Fruit fly (Drosophila melanogaster) whole organism, embryonic: ENCODE results near the gene RhoGAP100F.
A peak's percentile ranks its signal among the peaks of the same experiment; 100 is the strongest.

Experiments used
- CG10321 ChIP-seq: fragments of 200-800 bp; sonication (Bioruptor generic); IDR thresholded peaks from 2 replicates; pipeline ENCODE4 v1.3.6; 2022; ENCODE audit warnings: missing biosample characterization, missing genetic modification characterization
- CG10431 ChIP-seq: fragments of 200-800 bp; sonication (Bioruptor generic); optimal IDR thresholded peaks from 3 replicates; lab custom pipeline; 2018; ENCODE audit warnings: missing biosample characterization, mild to moderate bottlenecking, missing genetic modification characterization
- CG10565 ChIP-seq: fragments of 200-800 bp; sonication (Bioruptor generic); optimal IDR thresholded peaks from 3 replicates; lab custom pipeline; 2016; ENCODE audit warnings: missing biosample characterization, mild to moderate bottlenecking, missing genetic modification characterization
- CG11398 ChIP-seq: fragments of 200-800 bp; sonication (Bioruptor generic); optimal IDR thresholded peaks from 2 replicates; lab custom pipeline; 2016; ENCODE audit warnings: missing biosample characterization, missing genetic modification characterization
- CG12219 ChIP-seq: fragments of 200-800 bp; sonication (Bioruptor generic); optimal IDR thresholded peaks from 3 replicates; lab custom pipeline; 2018; ENCODE audit warnings: missing biosample characterization, mild to moderate bottlenecking, missing genetic modification characterization
- CG1602 ChIP-seq: fragments of 200-800 bp; sonication (Bioruptor generic); optimal IDR thresholded peaks from 3 replicates; lab custom pipeline; 2016; ENCODE audit warnings: missing biosample characterization, missing genetic modification characterization
- CG18619 ChIP-seq: fragments of 200-800 bp; sonication (Bioruptor generic); optimal IDR thresholded peaks from 3 replicates; lab custom pipeline; 2017; ENCODE audit warnings: missing biosample characterization, mild to moderate bottlenecking, missing genetic modification characterization
- CG2120 ChIP-seq: fragments of 200-800 bp; sonication (Bioruptor generic); optimal IDR thresholded peaks from 3 replicates; lab custom pipeline; 2016; ENCODE audit warnings: missing biosample characterization, missing genetic modification characterization
- CG2712 ChIP-seq: fragments of 200-800 bp; optimal IDR thresholded peaks from 3 replicates; lab custom pipeline; 2019; ENCODE audit warnings: missing biosample characterization, mild to moderate bottlenecking, missing genetic modification characterization, moderate library complexity
- CG2875 ChIP-seq: fragments of 200-800 bp; sonication (Bioruptor generic); optimal IDR thresholded peaks from 2 replicates; lab custom pipeline; 2017; ENCODE audit warnings: missing biosample characterization, mild to moderate bottlenecking, missing genetic modification characterization, missing genetic modification reagents
- CG31365 ChIP-seq: fragments of 200-800 bp; sonication (Bioruptor generic); optimal IDR thresholded peaks from 2 replicates; lab custom pipeline; 2018; ENCODE audit warnings: missing biosample characterization, mild to moderate bottlenecking, missing genetic modification characterization
- CG31441 ChIP-seq: fragments of 200-800 bp; sonication (Bioruptor generic); IDR thresholded peaks from 2 replicates; pipeline ENCODE4 v1.3.6; 2022; ENCODE audit warnings: missing biosample characterization, missing genetic modification characterization
- CG4328 ChIP-seq: fragments of 200-800 bp; sonication (Bioruptor generic); optimal IDR thresholded peaks from 3 replicates; lab custom pipeline; 2017; ENCODE audit warnings: missing biosample characterization, missing genetic modification reagents, missing genetic modification characterization
- CG4404 ChIP-seq: fragments of 200-800 bp; sonication (Bioruptor generic); IDR thresholded peaks from 2 replicates; pipeline ENCODE4 v1.3.6; 2022; ENCODE audit warnings: missing biosample characterization, missing genetic modification characterization
- CG4707 ChIP-seq: fragments of 200-800 bp; sonication (Bioruptor generic); optimal IDR thresholded peaks from 2 replicates; lab custom pipeline; 2018; ENCODE audit warnings: missing biosample characterization, mild to moderate bottlenecking, missing genetic modification characterization, moderate library complexity
- CG6654 ChIP-seq: fragments of 200-800 bp; sonication (Bioruptor generic); optimal IDR thresholded peaks from 2 replicates; lab custom pipeline; 2017; ENCODE audit warnings: missing biosample characterization, mild to moderate bottlenecking, missing genetic modification characterization
- CG7839 ChIP-seq: fragments of 200-800 bp; sonication (Bioruptor generic); optimal IDR thresholded peaks from 3 replicates; lab custom pipeline; 2018; ENCODE audit warnings: missing biosample characterization, mild to moderate bottlenecking, missing genetic modification characterization, moderate library complexity
- CG7928 ChIP-seq: fragments of 200-800 bp; sonication (Bioruptor generic); optimal IDR thresholded peaks from 2 replicates; lab custom pipeline; 2017; ENCODE audit warnings: missing biosample characterization, mild to moderate bottlenecking, missing genetic modification characterization
- CG8290 ChIP-seq, 3 experiments: fragments of 200-800 bp; sonication (Bioruptor generic); optimal IDR thresholded peaks; 2 replicates each; lab custom pipeline; 2016 to 2019; ENCODE audit warnings: missing biosample characterization in 3 of 3, missing genetic modification characterization in 3 of 3, mild to moderate bottlenecking in 2 of 3, moderate library complexity in 1 of 3
- CG8765 ChIP-seq: fragments of 200-800 bp; sonication (Bioruptor generic); IDR thresholded peaks from 2 replicates; pipeline ENCODE4 v1.3.6; 2022; ENCODE audit warnings: missing biosample characterization, missing genetic modification characterization
- CG8924 ChIP-seq: fragments of 200-800 bp; optimal IDR thresholded peaks from 3 replicates; lab custom pipeline; 2019; ENCODE audit warnings: missing biosample characterization, mild to moderate bottlenecking, missing genetic modification characterization, moderate library complexity
- CG9609 ChIP-seq: fragments of 200-800 bp; sonication (Bioruptor generic); optimal IDR thresholded peaks from 3 replicates; lab custom pipeline; 2016; ENCODE audit warnings: missing biosample characterization, missing genetic modification characterization
- CG9727 ChIP-seq: fragments of 200-800 bp; sonication (Bioruptor generic); optimal IDR thresholded peaks from 3 replicates; lab custom pipeline; 2017; ENCODE audit warnings: missing biosample characterization, mild to moderate bottlenecking, missing genetic modification characterization
- Dbx ChIP-seq: fragments of 200-800 bp; sonication (Bioruptor generic); IDR thresholded peaks from 3 replicates; pipeline ENCODE4 v1.3.6; 2022; ENCODE audit warnings: missing biosample characterization, missing genetic modification characterization
- Dip2 ChIP-seq: fragments of 200-800 bp; sonication (Bioruptor generic); IDR thresholded peaks from 2 replicates; pipeline ENCODE4 v1.3.6; 2022; ENCODE audit warnings: missing biosample characterization, missing genetic modification characterization
- HLH54F ChIP-seq: fragments of 200-800 bp; sonication (Bioruptor generic); optimal IDR thresholded peaks from 3 replicates; lab custom pipeline; 2016; ENCODE audit warnings: missing biosample characterization, missing genetic modification characterization
- Hr78 ChIP-seq, 2 experiments: fragments of 200-800 bp in 1 of 2; fragments of >200 bp in 1 of 2; sonication (Bioruptor generic) in 1 of 2; optimal IDR thresholded peaks; 2 replicates each; lab custom pipeline; 2017 to 2019; ENCODE audit warnings: missing biosample characterization in 2 of 2, missing genetic modification characterization in 2 of 2, mild to moderate bottlenecking in 1 of 2, moderate library complexity in 1 of 2
- Hsf ChIP-seq: fragments of 200-800 bp; sonication (Bioruptor generic); optimal IDR thresholded peaks from 3 replicates; lab custom pipeline; 2016; ENCODE audit warnings: missing biosample characterization, missing genetic modification characterization
- Kr ChIP-seq: fragments of 200-800 bp; sonication (Bioruptor generic); optimal IDR thresholded peaks from 2 replicates; lab custom pipeline; 2017; ENCODE audit warnings: missing biosample characterization, mild to moderate bottlenecking, missing genetic modification characterization
- MESR4 ChIP-seq: fragments of 200-800 bp; sonication (Bioruptor generic); optimal IDR thresholded peaks from 2 replicates; lab custom pipeline; 2018; ENCODE audit warnings: missing biosample characterization, mild to moderate bottlenecking, missing genetic modification characterization, moderate library complexity
- Opbp ChIP-seq: fragments of 200-800 bp; sonication (Bioruptor generic); IDR thresholded peaks from 3 replicates; pipeline ENCODE4 v1.3.6; 2022; ENCODE audit warnings: missing biosample characterization, missing genetic modification characterization; ENCODE audit not compliant: partially characterized antibody
- Six4 ChIP-seq: fragments of 200-800 bp; sonication (Bioruptor generic); optimal IDR thresholded peaks from 2 replicates; lab custom pipeline; 2016; ENCODE audit warnings: missing biosample characterization, missing genetic modification characterization
- Taf1 ChIP-seq: fragments of 200-800 bp; sonication (Bioruptor generic); IDR thresholded peaks from 2 replicates; pipeline ENCODE4 v1.3.6; 2022; ENCODE audit warnings: missing biosample characterization, missing genetic modification characterization
- Vsx1 ChIP-seq: fragments of 200-800 bp; sonication (Bioruptor generic); optimal IDR thresholded peaks from 2 replicates; lab custom pipeline; 2017; ENCODE audit warnings: missing biosample characterization, mild to moderate bottlenecking, missing genetic modification characterization, missing genetic modification reagents
- btn ChIP-seq: fragments of 200-800 bp; sonication (Bioruptor generic); optimal IDR thresholded peaks from 2 replicates; lab custom pipeline; 2016; ENCODE audit warnings: missing biosample characterization, missing genetic modification characterization
- croc ChIP-seq: fragments of 200-800 bp; sonication (Bioruptor generic); conservative IDR thresholded peaks from 3 replicates; pipeline ENCODE4 v1.3.6; 2022; ENCODE audit warnings: missing biosample characterization, missing genetic modification characterization
- dati ChIP-seq: fragments of 200-800 bp; sonication (Bioruptor generic); IDR thresholded peaks from 2 replicates; pipeline ENCODE4 v1.3.6; 2022; ENCODE audit warnings: missing biosample characterization, missing genetic modification characterization
- disco-r ChIP-seq: fragments of 200-800 bp; sonication (Bioruptor generic); optimal IDR thresholded peaks from 2 replicates; lab custom pipeline; 2016; ENCODE audit warnings: missing biosample characterization, missing genetic modification characterization
- eve ChIP-seq, 2 experiments: fragments of >200 bp; optimal IDR thresholded peaks; 2 replicates each; lab custom pipeline; 2017; ENCODE audit warnings: missing biosample characterization in 2 of 2, missing genetic modification characterization in 2 of 2
- gfzf ChIP-seq: fragments of 200-800 bp; sonication (Bioruptor generic); optimal IDR thresholded peaks from 2 replicates; lab custom pipeline; 2016; ENCODE audit warnings: missing biosample characterization, mild to moderate bottlenecking, missing genetic modification characterization, moderate library complexity
- gsb ChIP-seq: fragments of 200-800 bp; sonication (Bioruptor generic); IDR thresholded peaks from 2 replicates; pipeline ENCODE4 v1.3.6; 2022; ENCODE audit warnings: missing biosample characterization, missing genetic modification characterization
- lilli ChIP-seq: fragments of 200-800 bp; sonication (Bioruptor generic); optimal IDR thresholded peaks from 3 replicates; lab custom pipeline; 2016; ENCODE audit warnings: missing biosample characterization, missing genetic modification characterization
- pfk ChIP-seq: fragments of 200-800 bp; sonication (Bioruptor generic); optimal IDR thresholded peaks from 2 replicates; lab custom pipeline; 2018; ENCODE audit warnings: missing biosample characterization, mild to moderate bottlenecking, missing genetic modification characterization, moderate library complexity
- so ChIP-seq: fragments of 200-800 bp; sonication (Bioruptor generic); IDR thresholded peaks from 3 replicates; pipeline ENCODE4 v1.3.6; 2022; ENCODE audit warnings: missing biosample characterization, missing genetic modification characterization
- sqz ChIP-seq: fragments of 200-800 bp; sonication (Bioruptor generic); optimal IDR thresholded peaks from 3 replicates; lab custom pipeline; 2018; ENCODE audit warnings: missing biosample characterization, mild to moderate bottlenecking, missing genetic modification characterization
- trem ChIP-seq: fragments of 200-800 bp; optimal IDR thresholded peaks from 3 replicates; lab custom pipeline; 2019; ENCODE audit warnings: missing biosample characterization, mild to moderate bottlenecking, missing genetic modification characterization, moderate library complexity
- vnd ChIP-seq: fragments of 200-800 bp; sonication (Bioruptor generic); IDR thresholded peaks from 3 replicates; pipeline ENCODE4 v1.3.6; 2022; ENCODE audit warnings: missing biosample characterization, missing genetic modification characterization; ENCODE audit not compliant: partially characterized antibody
- wor ChIP-seq: fragments of 200-800 bp; sonication (Bioruptor generic); IDR thresholded peaks from 2 replicates; pipeline ENCODE4 v1.3.6; 2022; ENCODE audit warnings: missing biosample characterization, missing genetic modification characterization

The RhoGAP100F gene

DNA sequence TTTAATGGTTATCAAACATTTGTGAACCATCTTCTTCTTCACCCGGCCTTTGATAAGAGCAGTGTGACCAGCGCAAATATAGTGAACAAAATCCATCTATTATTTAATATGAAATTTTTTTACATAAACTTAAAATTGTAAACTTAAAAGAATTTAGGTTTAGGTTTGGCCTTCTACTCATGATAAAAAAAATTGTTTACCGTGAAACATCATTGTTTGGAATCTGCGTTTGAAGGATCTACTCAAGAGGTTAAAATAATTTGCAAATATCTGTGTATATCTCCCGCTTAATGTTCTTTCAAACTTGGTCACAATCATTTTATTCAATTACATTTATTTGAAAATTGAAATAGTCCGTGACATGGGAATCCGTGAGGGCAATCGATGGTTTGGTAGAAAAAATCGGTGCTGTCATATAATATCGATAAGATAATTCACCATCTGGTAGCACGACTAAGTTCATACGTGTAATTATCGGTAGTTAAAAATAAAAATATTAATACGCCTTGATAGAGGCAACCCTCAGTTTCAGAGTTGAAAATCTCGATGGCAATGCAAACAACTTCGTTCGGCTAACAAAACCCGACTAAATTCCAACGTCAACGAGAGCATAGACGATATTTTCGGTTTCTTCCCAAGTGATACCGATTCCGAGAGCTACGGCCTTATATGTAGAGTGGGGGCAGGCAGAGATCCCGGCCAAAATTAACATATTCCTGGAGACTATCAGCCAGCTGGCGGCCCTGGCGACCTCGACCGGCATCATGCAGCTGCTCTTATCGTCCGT lies 40.4 kb upstream of the RhoGAP100F start, which contains the start of the genes betaGlu and sip3 (continued):
- TF ChIP-seq CG7839 (tag; lab: Kevin White, UChicago) (no peak), CG10321 (no peak), CG2875 (GFP tag; lab: Kevin White, UChicago) (no peak), croc (no peak), so (GFP tag; lab: Robert Waterston, UW) (no peak), btn (GFP tag; lab: Kevin White, UChicago) (no peak), CG4707 (GFP tag; lab: Kevin White, UChicago) (no peak), Taf1 (GFP tag; lab: Robert Waterston, UW) (no peak), CG2120 (GFP tag; lab: Kevin White, UChicago) (peak; percentile 39), Dbx (GFP tag; lab: Robert Waterston, UW) (no peak), trem (tag; lab: Kevin White, UChicago) (peak; percentile 74), gsb (GFP tag; lab: Robert Waterston, UW) (no peak), CG8924 (tag; lab: Kevin White, UChicago) (peak; percentile 25), CG7928 (GFP tag; lab: Kevin White, UChicago) (no peak), lilli (GFP tag; lab: Kevin White, UChicago) (peak; percentile 61), CG2712 (tag; lab: Kevin White, UChicago) (peak; percentile 52), Hsf (GFP tag; lab: Kevin White, UChicago) (peak; percentile 13), CG4404 (GFP tag; lab: Robert Waterston, UW) (no peak), CG11398 (GFP tag; lab: Kevin White, UChicago) (no peak), Kr (GFP tag; lab: Kevin White, UChicago) (no peak), CG4328 (no peak), disco-r (GFP tag; lab: Kevin White, UChicago) (no peak), CG1602 (GFP tag; lab: Kevin White, UChicago) (peak; percentile 11), Dip2 (GFP tag; lab: Robert Waterston, UW) (no peak), CG18619 (GFP tag; lab: Kevin White, UChicago) (no peak), pfk (no peak), vnd (GFP tag; lab: Robert Waterston, UW) (peak; percentile 89), Opbp (peak; percentile 92), CG31365 (no peak), Six4 (GFP tag; lab: Kevin White, UChicago) (peak; percentile 6), Vsx1 (GFP tag; lab: Kevin White, UChicago) (no peak), HLH54F (GFP tag; lab: Kevin White, UChicago) (no peak), MESR4 (GFP tag; lab: Kevin White, UChicago) (peak; percentile 61), gfzf (GFP tag; lab: Kevin White, UChicago) (peak; percentile 66), wor (GFP tag; lab: Robert Waterston, UW) (no peak), dati (GFP tag; lab: Robert Waterston, UW) (no peak), eve (GFP tag; optimal IDR thresholded peaks at IDR 0.05; lab: Kevin White, UChicago) (no peak), CG31441 (GFP tag; lab: Robert Waterston, UW) (peak; percentile 22; the same call in 1 of the 2 replicates), CG8290 (GFP tag; optimal IDR thresholded peaks at IDR 0.05; lab: Kevin White, UChicago) (peak; percentile 41), CG8290 (tag; optimal IDR thresholded peaks at IDR 0.05; lab: Kevin White, UChicago) (no peak), CG10565 (GFP tag; lab: Kevin White, UChicago) (no peak), sqz (GFP tag; lab: Kevin White, UChicago) (no peak), CG8765 (GFP tag; lab: Robert Waterston, UW) (no peak), CG12219 (GFP tag; lab: Kevin White, UChicago) (no peak), Hr78 (GFP tag; optimal IDR thresholded peaks at IDR 0.05; lab: Kevin White, UChicago) (no peak), CG9727 (GFP tag; lab: Kevin White, UChicago) (peak; percentile 20), CG6654 (GFP tag; lab: Kevin White, UChicago) (no peak), CG10431 (GFP tag; lab: Kevin White, UChicago) (no peak), CG9609 (GFP tag; lab: Kevin White, UChicago) (no peak)
